Fruit fly (Drosophila melanogaster): Measurements from ENCODE around the gene CG14969.

The CG14969 gene

DNA sequence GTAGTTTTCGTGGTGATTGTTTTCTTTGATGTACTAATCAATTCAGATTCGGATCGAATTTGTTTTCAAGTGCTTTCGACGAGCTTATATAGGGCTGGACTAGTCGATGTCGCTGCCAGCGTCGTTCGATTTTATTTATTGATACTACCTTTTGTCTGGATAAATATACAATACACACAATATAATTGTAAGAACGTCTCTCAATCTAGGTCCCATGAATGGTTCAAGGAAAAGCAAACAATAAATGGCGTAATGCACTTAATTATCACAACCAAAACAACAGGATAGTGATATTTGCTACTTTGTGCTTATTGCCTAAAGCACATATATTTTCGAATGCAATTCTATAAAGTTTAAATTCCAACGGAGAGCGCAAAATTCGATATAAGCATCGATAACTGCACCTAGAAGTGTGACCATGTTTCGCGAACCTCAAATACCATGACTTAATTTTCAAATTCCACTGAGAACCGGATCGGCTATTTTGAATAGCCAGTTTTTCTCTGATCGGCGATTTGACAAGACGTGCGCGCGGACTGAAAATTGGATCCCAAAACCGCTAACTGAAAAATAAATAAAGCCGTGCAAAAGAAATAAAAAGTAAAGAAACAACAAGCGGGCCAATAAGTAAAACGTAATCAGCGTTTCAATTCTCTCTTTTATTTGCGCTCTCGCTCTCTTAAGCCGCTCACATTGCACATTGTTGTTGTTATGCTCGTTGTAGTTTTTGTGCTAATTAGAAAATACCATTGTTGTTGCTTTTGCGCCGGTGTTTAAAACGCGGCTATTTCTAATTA lies 1.8 kb upstream of the CG14969 start, which contains the start of the genes Drsl6 and kst (continued):
- TF ChIP-seq CG32772 (GFP tag; IDR thresholded peaks at IDR 0.05) (no peak), ato (GFP tag; IDR thresholded peaks at IDR 0.05; ENCODE audit: partially characterized antibody) (no peak), gce (GFP tag; IDR thresholded peaks at IDR 0.05) (peak; percentile 37; the same call in 1 of the 3 replicates), Nf-YA (GFP tag; IDR thresholded peaks at IDR 0.05) (peak; percentile 25; the same call in 1 of the 2 replicates), HmgZ (tag; optimal IDR thresholded peaks at IDR 0.05) (peak; percentile 65), Asciz (GFP tag; optimal IDR thresholded peaks at IDR 0.05) (no peak), E2f2 (GFP tag; IDR thresholded peaks at IDR 0.05) (peak; percentile 91), Rx (GFP tag; IDR thresholded peaks at IDR 0.05) (no peak), Bdp1 (GFP tag; optimal IDR thresholded peaks at IDR 0.05) (no peak), CG17361 (GFP tag; IDR thresholded peaks at IDR 0.05) (no peak), sens (GFP tag) (peak; percentile 83), Hand (GFP tag; optimal IDR thresholded peaks at IDR 0.05) (no peak), nerfin-2 (GFP tag; IDR thresholded peaks at IDR 0.05; ENCODE audit: partially characterized antibody) (no peak), Lhr (GFP tag; optimal IDR thresholded peaks at IDR 0.05) (peak; percentile 6), pho (GFP tag; optimal IDR thresholded peaks at IDR 0.05) (no peak), Deaf1 (tag; optimal IDR thresholded peaks at IDR 0.05) (no peak), HLH4C (GFP tag; IDR thresholded peaks at IDR 0.05; ENCODE audit: partially characterized antibody) (peak; percentile 38; the same call in 2 of the 3 replicates), Elba2 (GFP tag; optimal IDR thresholded peaks at IDR 0.05) (peak; percentile 94), CG18599 (GFP tag; optimal IDR thresholded peaks at IDR 0.05) (no peak), dysf (GFP tag; IDR thresholded peaks at IDR 0.05) (no peak), ci (GFP tag; IDR thresholded peaks at IDR 0.05) (peak; percentile 53; the same call in 2 of the 3 replicates), Trl (optimal IDR thresholded peaks at IDR 0.05) (peak in 1 of 2 experiments; percentile 25), Trl (GFP tag; optimal IDR thresholded peaks at IDR 0.05) (peak; percentile 46), Poxn (GFP tag; IDR thresholded peaks at IDR 0.05) (no peak), CG1832 (GFP tag; optimal IDR thresholded peaks at IDR 0.05) (no peak), ATbp (GFP tag; optimal IDR thresholded peaks at IDR 0.05) (peak; percentile 0), Ravus (GFP tag; IDR thresholded peaks at IDR 0.05) (no peak), ftz-f1 (GFP tag; optimal IDR thresholded peaks at IDR 0.05) (no peak), CG18764 (GFP tag; optimal IDR thresholded peaks at IDR 0.05) (peak; percentile 10), CG4282 (GFP tag; optimal IDR thresholded peaks at IDR 0.05) (no peak), CG11247 (GFP tag; IDR thresholded peaks at IDR 0.05) (no peak), CG2202 (tag; optimal IDR thresholded peaks at IDR 0.05) (peak; percentile 36), CG9876 (GFP tag; optimal IDR thresholded peaks at IDR 0.05) (no peak), gcm2 (GFP tag; optimal IDR thresholded peaks at IDR 0.05) (no peak), nau (GFP tag; optimal IDR thresholded peaks at IDR 0.05) (no peak), Mes4 (GFP tag; optimal IDR thresholded peaks at IDR 0.05) (no peak), amos (GFP tag; IDR thresholded peaks at IDR 0.05; ENCODE audit: partially characterized antibody) (peak; percentile 60), tll (GFP tag; optimal IDR thresholded peaks at IDR 0.05) (no peak), stwl (tag; optimal IDR thresholded peaks at IDR 0.05) (peak; percentile 65), CG17385 (GFP tag; optimal IDR thresholded peaks at IDR 0.05) (peak; percentile 56), CG12071 (GFP tag; optimal IDR thresholded peaks at IDR 0.05) (peak; percentile 1), CG2120 (GFP tag; optimal IDR thresholded peaks at IDR 0.05) (peak; percentile 37), Xbp1 (GFP tag; optimal IDR thresholded peaks at IDR 0.05) (no peak), caup (GFP tag; optimal IDR thresholded peaks at IDR 0.05; ENCODE audit: severe bottlenecking) (peak; percentile 57), sim (GFP tag; IDR thresholded peaks at IDR 0.05) (no peak), eve (GFP tag; optimal IDR thresholded peaks at IDR 0.05) (no peak), Camta (GFP tag; optimal IDR thresholded peaks at IDR 0.05) (peak; percentile 43), Med (GFP tag) (peak; percentile 88), CG10543 (GFP tag; optimal IDR thresholded peaks at IDR 0.05) (peak; percentile 55)
